Worm (Caenorhabditis elegans) whole organism, late embryonic: ENCODE results near the gene argn-1.

Experiments used
- C08G9.2 ChIP-seq: sonication (generic microtip); optimal IDR thresholded peaks from 2 replicates; lab custom pipeline; 2016; ENCODE audit warnings: mild to moderate bottlenecking, missing genetic modification characterization, moderate library complexity, missing compliant biosample characterization
- C38D4.7 ChIP-seq: fragments of 200-800 bp; sonication (Bioruptor generic); optimal IDR thresholded peaks from 2 replicates; lab custom pipeline; 2018; ENCODE audit warnings: mild to moderate bottlenecking, missing genetic modification characterization, moderate library complexity, missing compliant biosample characterization
- K02D7.2 ChIP-seq: sonication (generic microtip); optimal IDR thresholded peaks from 2 replicates; lab custom pipeline; 2017; ENCODE audit warnings: mild to moderate bottlenecking, missing genetic modification characterization, missing compliant biosample characterization
- K09A11.1 ChIP-seq: sonication (generic microtip); optimal IDR thresholded peaks from 2 replicates; lab custom pipeline; 2017; ENCODE audit warnings: antibody characterized with exemption, mild to moderate bottlenecking, missing genetic modification characterization, missing compliant biosample characterization; ENCODE audit not compliant: insufficient read depth
- T23F11.4 ChIP-seq: fragments of 200-800 bp; sonication (Bioruptor generic); optimal IDR thresholded peaks from 2 replicates; lab custom pipeline; 2018; ENCODE audit warnings: mild to moderate bottlenecking, missing genetic modification characterization, missing compliant biosample characterization
- Y22D7AL.16 ChIP-seq: sonication (generic microtip); optimal IDR thresholded peaks from 2 replicates; lab custom pipeline; 2016; ENCODE audit warnings: missing genetic modification characterization, missing compliant biosample characterization
- ama-1 ChIP-seq: fragments of 150-350 bp; optimal IDR thresholded peaks from 2 replicates; lab custom pipeline; 2014
- ceh-18 ChIP-seq: sonication (generic microtip); optimal IDR thresholded peaks from 2 replicates; lab custom pipeline; 2016; ENCODE audit warnings: missing genetic modification characterization, missing compliant biosample characterization
- ceh-2 ChIP-seq: sonication (generic microtip); optimal IDR thresholded peaks from 2 replicates; lab custom pipeline; 2016; ENCODE audit warnings: missing genotype, missing genetic modification characterization, missing compliant biosample characterization
- ceh-24 ChIP-seq: sonication (generic microtip); optimal IDR thresholded peaks from 2 replicates; lab custom pipeline; 2016; ENCODE audit warnings: mild to moderate bottlenecking, missing genetic modification characterization, missing compliant biosample characterization
- ceh-30 ChIP-seq: fragments of 150-350 bp; optimal IDR thresholded peaks from 2 replicates; lab custom pipeline; 2014; ENCODE audit warnings: missing biosample characterization, missing genetic modification characterization
- ceh-31 ChIP-seq: sonication (generic microtip); optimal IDR thresholded peaks from 2 replicates; lab custom pipeline; 2016; ENCODE audit warnings: missing genetic modification characterization, missing compliant biosample characterization
- ceh-48 ChIP-seq: sonication (generic microtip); optimal IDR thresholded peaks from 2 replicates; lab custom pipeline; 2016; ENCODE audit warnings: missing genetic modification characterization, inconsistent platforms, missing compliant biosample characterization
- ceh-6 ChIP-seq: fragments of 200-800 bp; sonication (Bioruptor generic); optimal IDR thresholded peaks from 2 replicates; lab custom pipeline; 2018; ENCODE audit warnings: mild to moderate bottlenecking, missing genetic modification characterization, missing compliant biosample characterization
- che-1 ChIP-seq: sonication (generic microtip); optimal IDR thresholded peaks from 2 replicates; lab custom pipeline; 2016; ENCODE audit warnings: mild to moderate bottlenecking, missing genetic modification characterization, missing compliant biosample characterization
- dmd-4 ChIP-seq: sonication (generic microtip); optimal IDR thresholded peaks from 2 replicates; lab custom pipeline; 2016; ENCODE audit warnings: borderline replicate concordance, missing genetic modification characterization, missing compliant biosample characterization
- elt-2 ChIP-seq: sonication (generic microtip); optimal IDR thresholded peaks from 2 replicates; lab custom pipeline; 2016; ENCODE audit warnings: missing genetic modification reagents, missing genetic modification characterization, missing compliant biosample characterization
- elt-4 ChIP-seq: sonication (generic microtip); optimal IDR thresholded peaks from 2 replicates; lab custom pipeline; 2016; ENCODE audit warnings: missing genetic modification characterization, missing compliant biosample characterization
- ets-4 ChIP-seq: sonication (generic microtip); optimal IDR thresholded peaks from 2 replicates; lab custom pipeline; 2016; ENCODE audit warnings: missing genetic modification characterization, missing compliant biosample characterization
- fax-1 ChIP-seq: sonication (generic microtip); optimal IDR thresholded peaks from 2 replicates; lab custom pipeline; 2016; ENCODE audit warnings: missing genotype, missing genetic modification characterization, missing compliant biosample characterization
- fkh-10 ChIP-seq: fragments of 150-350 bp; optimal IDR thresholded peaks from 2 replicates; lab custom pipeline; 2014; ENCODE audit warnings: missing biosample characterization, missing genetic modification reagents, missing genetic modification characterization
- fkh-6 ChIP-seq: sonication (generic microtip); optimal IDR thresholded peaks from 2 replicates; lab custom pipeline; 2016; ENCODE audit warnings: missing genetic modification characterization, missing compliant biosample characterization
- hlh-13 ChIP-seq: fragments of 200-800 bp; sonication (Bioruptor generic); optimal IDR thresholded peaks from 2 replicates; lab custom pipeline; 2018; ENCODE audit warnings: mild to moderate bottlenecking, missing genetic modification characterization, missing compliant biosample characterization
- hlh-15 ChIP-seq: sonication (generic microtip); optimal IDR thresholded peaks from 2 replicates; lab custom pipeline; 2016; ENCODE audit warnings: missing genetic modification characterization, missing compliant biosample characterization
- hlh-30 ChIP-seq: sonication (generic microtip); optimal IDR thresholded peaks from 2 replicates; lab custom pipeline; 2017; ENCODE audit warnings: antibody characterized with exemption, missing genetic modification characterization, missing compliant biosample characterization; ENCODE audit not compliant: insufficient read depth
- hlh-6 ChIP-seq: sonication (generic microtip); optimal IDR thresholded peaks from 2 replicates; lab custom pipeline; 2016; ENCODE audit warnings: missing genotype, missing genetic modification characterization, missing compliant biosample characterization
- hlh-8 ChIP-seq: sonication (generic microtip); optimal IDR thresholded peaks from 2 replicates; lab custom pipeline; 2016; ENCODE audit warnings: missing genotype, missing genetic modification characterization, missing compliant biosample characterization
- lim-6 ChIP-seq: sonication (generic microtip); optimal IDR thresholded peaks from 2 replicates; lab custom pipeline; 2016; ENCODE audit warnings: missing genetic modification characterization, missing compliant biosample characterization
- lin-11 ChIP-seq: fragments of 200-800 bp; sonication (Bioruptor generic); optimal IDR thresholded peaks from 2 replicates; lab custom pipeline; 2018; ENCODE audit warnings: mild to moderate bottlenecking, missing genetic modification characterization, missing compliant biosample characterization
- madf-2 ChIP-seq: sonication (generic microtip); optimal IDR thresholded peaks from 2 replicates; lab custom pipeline; 2017; ENCODE audit warnings: missing genetic modification characterization, missing compliant biosample characterization
- mec-3 ChIP-seq: sonication (generic microtip); optimal IDR thresholded peaks from 2 replicates; lab custom pipeline; 2016; ENCODE audit warnings: borderline replicate concordance, missing genetic modification characterization, missing compliant biosample characterization
- nfya-1 ChIP-seq: sonication (generic microtip); optimal IDR thresholded peaks from 2 replicates; lab custom pipeline; 2017; ENCODE audit warnings: missing genetic modification characterization, mild to moderate bottlenecking, missing compliant biosample characterization, antibody characterized with exemption, moderate library complexity
- nhr-11 ChIP-seq: fragments of 150-350 bp; optimal IDR thresholded peaks from 2 replicates; lab custom pipeline; 2014; ENCODE audit warnings: missing biosample characterization, missing genetic modification characterization
- nhr-232 ChIP-seq: sonication (generic microtip); optimal IDR thresholded peaks from 2 replicates; lab custom pipeline; 2016; ENCODE audit warnings: missing genetic modification characterization, missing compliant biosample characterization
- npax-4 ChIP-seq: sonication (generic microtip); optimal IDR thresholded peaks from 2 replicates; lab custom pipeline; 2016; ENCODE audit warnings: missing genetic modification characterization, missing compliant biosample characterization
- pat-9 ChIP-seq: fragments of 200-800 bp; sonication (Bioruptor generic); optimal IDR thresholded peaks from 2 replicates; lab custom pipeline; 2018; ENCODE audit warnings: mild to moderate bottlenecking, missing genetic modification characterization, moderate library complexity, missing compliant biosample characterization
- pax-1 ChIP-seq: fragments of 150-350 bp; optimal IDR thresholded peaks from 2 replicates; lab custom pipeline; 2014; ENCODE audit warnings: missing biosample characterization, missing genetic modification characterization
- pha-2 ChIP-seq: sonication (generic microtip); optimal IDR thresholded peaks from 2 replicates; lab custom pipeline; 2017; ENCODE audit warnings: mild to moderate bottlenecking, missing genetic modification characterization, missing compliant biosample characterization
- pqm-1 ChIP-seq: sonication (generic microtip); optimal IDR thresholded peaks from 2 replicates; lab custom pipeline; 2016; ENCODE audit warnings: missing genetic modification characterization, missing compliant biosample characterization
- ref-2 ChIP-seq: sonication (generic microtip); optimal IDR thresholded peaks from 2 replicates; lab custom pipeline; 2016; ENCODE audit warnings: missing genetic modification characterization, missing compliant biosample characterization
- rnt-1 ChIP-seq: sonication (generic microtip); optimal IDR thresholded peaks from 2 replicates; lab custom pipeline; 2016; ENCODE audit warnings: missing genetic modification characterization, missing compliant biosample characterization
- sdc-2 ChIP-seq: sonication (generic microtip); optimal IDR thresholded peaks from 2 replicates; lab custom pipeline; 2016; ENCODE audit warnings: missing genotype, missing genetic modification characterization, missing compliant biosample characterization
- sox-2 ChIP-seq: fragments of 200-800 bp; sonication (Bioruptor generic); IDR thresholded peaks from 2 replicates; pipeline ENCODE4 v1.3.6; 2022; ENCODE audit warnings: missing genetic modification reagents, missing genetic modification characterization, missing compliant biosample characterization
- syd-9 ChIP-seq: sonication (generic microtip); optimal IDR thresholded peaks from 2 replicates; lab custom pipeline; 2016; ENCODE audit warnings: mild to moderate bottlenecking, missing genetic modification characterization, moderate library complexity, missing compliant biosample characterization
- tbx-2 ChIP-seq: sonication (generic microtip); optimal IDR thresholded peaks from 2 replicates; lab custom pipeline; 2016; ENCODE audit warnings: missing genetic modification characterization, missing compliant biosample characterization
- tbx-7 ChIP-seq: sonication (generic microtip); optimal IDR thresholded peaks from 2 replicates; lab custom pipeline; 2016; ENCODE audit warnings: missing genotype, missing genetic modification characterization, missing compliant biosample characterization
- ttx-3 ChIP-seq: sonication (generic microtip); optimal IDR thresholded peaks from 2 replicates; lab custom pipeline; 2016; ENCODE audit warnings: missing genetic modification reagents, missing genetic modification characterization, missing compliant biosample characterization
- unc-3 ChIP-seq, 2 experiments: fragments of 200-800 bp in 1 of 2; sonication (Bioruptor generic) in 1 of 2; sonication (generic microtip) in 1 of 2; conservative IDR thresholded peaks in 1 of 2; optimal IDR thresholded peaks in 1 of 2; 2 replicates each; pipeline versions ENCODE4 v1.3.6 to Lab custom; 2016 to 2022; ENCODE audit warnings: missing compliant biosample characterization in 2 of 2, missing genetic modification characterization in 2 of 2, missing genetic modification reagents in 1 of 2
- unc-55 ChIP-seq: sonication (generic microtip); optimal IDR thresholded peaks from 2 replicates; lab custom pipeline; 2017; ENCODE audit warnings: missing biosample characterization, missing genetic modification reagents, missing genetic modification characterization
- unc-86 ChIP-seq: sonication (generic microtip); optimal IDR thresholded peaks from 2 replicates; lab custom pipeline; 2016; ENCODE audit warnings: missing genetic modification characterization, missing compliant biosample characterization

The argn-1 gene

DNA sequence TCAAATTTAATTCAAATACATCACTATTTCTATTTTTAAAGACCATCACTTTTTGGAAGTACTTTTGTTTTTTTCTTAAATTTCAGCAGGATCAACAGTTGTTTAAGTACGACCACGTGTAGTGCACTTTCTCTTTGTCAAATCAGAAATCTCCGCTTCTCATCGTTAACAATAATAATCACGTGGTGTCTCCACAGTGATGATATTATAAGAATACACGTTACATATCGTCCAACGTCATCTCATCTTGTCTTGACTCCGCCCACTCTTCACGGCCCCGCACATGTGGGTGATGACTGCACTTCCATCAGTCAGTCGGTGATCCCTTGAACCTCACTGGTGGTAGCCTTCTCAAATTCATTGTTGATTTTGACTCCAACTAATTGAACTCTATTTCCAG is at the start of gene argn-1:
argn-1 (plus strand) TSS at position 83 of the 400 bp plus-strand sequence.
- peak; percentile 9 for TF ChIP-seq hlh-30 (tag; lab: Kevin White, UChicago)
- no peak for TF ChIP-seq hlh-6 (tag; lab: Kevin White, UChicago)
- TF ChIP-seq dmd-4 (tag; lab: Kevin White, UChicago): no peak
- no peak for TF ChIP-seq npax-4 (tag; lab: Kevin White, UChicago)
- TF ChIP-seq unc-55 (GFP tag; lab: Kevin White, UChicago): no peak

DNA sequence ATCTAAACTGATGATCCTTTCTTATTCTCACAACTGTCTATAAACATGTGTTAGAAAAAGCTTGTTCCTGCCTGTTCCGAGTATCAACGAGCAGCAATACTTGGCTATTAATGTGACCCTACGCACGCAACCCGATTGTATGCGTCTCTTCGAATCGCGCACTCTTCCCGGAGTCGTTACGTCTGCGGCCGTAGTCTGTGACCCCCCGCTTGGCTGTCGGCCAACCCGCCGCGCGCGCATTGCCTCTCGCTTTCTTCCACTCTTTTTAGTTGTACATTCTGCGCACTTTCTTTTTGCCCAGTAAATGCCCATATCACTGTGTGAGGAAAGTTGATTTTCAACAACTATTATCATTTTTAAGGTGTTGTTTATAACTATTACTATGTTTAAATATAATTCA is 38.0 kb upstream of the argn-1 start:
- no peak for TF ChIP-seq mec-3 (tag; lab: Kevin White, UChicago)
- peak; percentile 34 for TF ChIP-seq fax-1 (tag; lab: Kevin White, UChicago)
- TF ChIP-seq hlh-15 (tag; lab: Kevin White, UChicago): no peak
- peak; percentile 71 for TF ChIP-seq tbx-2 (tag; lab: Kevin White, UChicago)
- TF ChIP-seq T23F11.4: no peak
- peak; percentile 68 for TF ChIP-seq ceh-31
- no peak for TF ChIP-seq ets-4 (tag; lab: Kevin White, UChicago)
- peak; percentile 31 for TF ChIP-seq elt-2
- peak; percentile 3 for TF ChIP-seq tbx-7 (tag; lab: Kevin White, UChicago)
- no peak for TF ChIP-seq fkh-10 (GFP tag; lab: Kevin White, UChicago)
- peak; percentile 53 for TF ChIP-seq syd-9 (tag; lab: Kevin White, UChicago)
- peak; percentile 65 for TF ChIP-seq sdc-2
- no peak for TF ChIP-seq nhr-232 (tag; lab: Kevin White, UChicago)
- TF ChIP-seq C08G9.2 (tag; lab: Kevin White, UChicago): no peak
- TF ChIP-seq sox-2: no peak
- peak; percentile 10 for TF ChIP-seq hlh-30 (tag; lab: Kevin White, UChicago)
- TF ChIP-seq madf-2 (tag; lab: Kevin White, UChicago): no peak
- TF ChIP-seq unc-3 (GFP tag; conservative IDR thresholded peaks at IDR 0.05; lab: Robert Waterston, UW): no peak
- TF ChIP-seq unc-3 (tag; optimal IDR thresholded peaks at IDR 0.05; lab: Kevin White, UChicago): no peak
- TF ChIP-seq nhr-11 (tag; lab: Kevin White, UChicago): no peak
- no peak for TF ChIP-seq lin-11 (tag; lab: Kevin White, UChicago)
- TF ChIP-seq pax-1 (tag; lab: Kevin White, UChicago): peak; percentile 12
- peak; percentile 85 for TF ChIP-seq ref-2 (tag; lab: Kevin White, UChicago)
- TF ChIP-seq K09A11.1 (tag; lab: Kevin White, UChicago): no peak
- TF ChIP-seq ama-1 (lab: Kevin White, UChicago): no peak
- no peak for TF ChIP-seq hlh-13 (GFP tag; lab: Kevin White, UChicago)
- TF ChIP-seq ceh-2: peak; percentile 61
- no peak for TF ChIP-seq unc-86 (tag; lab: Kevin White, UChicago)
- no peak for TF ChIP-seq npax-4 (tag; lab: Kevin White, UChicago)
- TF ChIP-seq ttx-3 (tag; lab: Kevin White, UChicago): no peak
- peak; percentile 28 for TF ChIP-seq pha-2
- no peak for TF ChIP-seq pqm-1 (tag; lab: Kevin White, UChicago)
- TF ChIP-seq ceh-6 (GFP tag; lab: Kevin White, UChicago): no peak
- TF ChIP-seq fkh-6: peak; percentile 43
- TF ChIP-seq elt-4 (tag; lab: Kevin White, UChicago): no peak
- no peak for TF ChIP-seq ceh-48 (tag; lab: Kevin White, UChicago)
- TF ChIP-seq rnt-1: peak; percentile 30
- no peak for TF ChIP-seq ceh-30
- TF ChIP-seq C38D4.7 (GFP tag; lab: Kevin White, UChicago): no peak
- no peak for TF ChIP-seq pat-9 (tag; lab: Kevin White, UChicago)
- TF ChIP-seq Y22D7AL.16: no peak
- no peak for TF ChIP-seq ceh-24 (tag; lab: Kevin White, UChicago)
- peak; percentile 37 for TF ChIP-seq nfya-1 (tag; lab: Kevin White, UChicago)
- TF ChIP-seq lim-6: no peak
- TF ChIP-seq K02D7.2 (tag; lab: Kevin White, UChicago): no peak
- no peak for TF ChIP-seq che-1 (tag; lab: Kevin White, UChicago)
- peak; percentile 49 for TF ChIP-seq ceh-18
- TF ChIP-seq hlh-8: no peak
- TF ChIP-seq hlh-6 (tag; lab: Kevin White, UChicago): peak; percentile 40
